Worm (Caenorhabditis elegans) whole organism, L1 larva: ENCODE data around the gene twk-4.

ENCODE experiments used
- ceh-82 ChIP-seq, 3 experiments: fragments of 150-350 bp in 1 of 3; sonication (generic microtip) in 2 of 3; optimal IDR thresholded peaks; 2 replicates each; lab custom pipeline; 2014 to 2017; ENCODE audit warnings: missing biosample characterization in 3 of 3, missing genetic modification characterization in 3 of 3
- fkh-8 ChIP-seq: sonication (generic microtip); optimal IDR thresholded peaks from 2 replicates; lab custom pipeline; 2016; ENCODE audit warnings: mild to moderate bottlenecking, missing genetic modification characterization, missing compliant biosample characterization
- isw-1 ChIP-seq: fragments of 200-800 bp; sonication (Bioruptor generic); IDR thresholded peaks from 2 replicates; pipeline ENCODE4 v1.3.6; 2022; ENCODE audit warnings: missing genetic modification characterization, missing compliant biosample characterization
- lin-13 ChIP-seq: fragments of 150-350 bp; optimal IDR thresholded peaks from 2 replicates; lab custom pipeline; 2014; ENCODE audit warnings: missing biosample characterization, missing genetic modification reagents, missing genetic modification characterization
- lir-3 ChIP-seq: sonication (generic microtip); optimal IDR thresholded peaks from 2 replicates; lab custom pipeline; 2016; ENCODE audit warnings: mild to moderate bottlenecking, missing genetic modification characterization, moderate library complexity, missing compliant biosample characterization; ENCODE audit not compliant: poor library complexity
- nhr-11 ChIP-seq: fragments of 150-350 bp; optimal IDR thresholded peaks from 2 replicates; lab custom pipeline; 2014; ENCODE audit warnings: missing biosample characterization, missing genetic modification characterization
- nhr-47 ChIP-seq: sonication (generic microtip); optimal IDR thresholded peaks from 2 replicates; lab custom pipeline; 2016; ENCODE audit warnings: mild to moderate bottlenecking, missing genetic modification characterization, moderate library complexity, missing compliant biosample characterization
- nhr-90 ChIP-seq: sonication (generic microtip); optimal IDR thresholded peaks from 2 replicates; lab custom pipeline; 2016; ENCODE audit warnings: mild to moderate bottlenecking, missing genetic modification characterization, missing compliant biosample characterization; ENCODE audit not compliant: poor library complexity
- pag-3 ChIP-seq: sonication (generic microtip); optimal IDR thresholded peaks from 2 replicates; lab custom pipeline; 2017; ENCODE audit warnings: missing genetic modification characterization, mild to moderate bottlenecking, missing compliant biosample characterization, antibody characterized with exemption, borderline replicate concordance; ENCODE audit not compliant: insufficient read depth
- tbx-2 ChIP-seq: sonication (generic microtip); optimal IDR thresholded peaks from 2 replicates; lab custom pipeline; 2016; ENCODE audit warnings: missing genetic modification characterization, missing compliant biosample characterization
- unc-62 ChIP-seq: fragments of 150-350 bp; optimal IDR thresholded peaks from 2 replicates; lab custom pipeline; 2014; ENCODE audit warnings: missing biosample characterization, missing genetic modification reagents, missing genetic modification characterization
- zag-1 ChIP-seq: fragments of 150-350 bp; optimal IDR thresholded peaks from 2 replicates; lab custom pipeline; 2014; ENCODE audit warnings: missing biosample characterization, missing genetic modification characterization

DNA sequence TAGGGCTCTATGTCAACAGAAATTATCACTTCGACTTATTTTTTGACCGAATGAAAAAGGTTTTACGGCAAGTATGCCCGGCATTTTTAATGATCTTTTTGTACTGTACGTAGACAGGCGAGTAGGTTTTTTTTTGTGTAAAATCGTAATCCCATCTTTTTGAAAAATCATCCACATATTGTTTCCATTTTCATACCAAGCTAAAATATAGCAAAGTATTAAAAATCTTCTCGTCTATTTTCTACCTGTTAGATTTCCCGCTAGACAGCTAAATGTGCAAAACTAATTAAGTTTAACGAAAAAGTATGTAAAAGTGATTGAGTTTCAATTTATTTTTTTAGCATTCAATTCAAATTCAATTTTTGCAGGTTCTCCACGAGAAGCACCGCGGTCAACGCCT, 62.7 kb downstream of the twk-4 start, which contains the start of gene C16D2.1:
- TF ChIP-seq unc-62 (GFP tag; lab: Kevin White, UChicago) (no peak), nhr-47 (no peak), nhr-11 (tag; lab: Kevin White, UChicago) (no peak), tbx-2 (tag; lab: Kevin White, UChicago) (no peak), ceh-82 (tag; optimal IDR thresholded peaks at IDR 0.05; lab: Kevin White, UChicago) (no peak), fkh-8 (no peak), nhr-90 (tag; lab: Kevin White, UChicago) (no peak), lir-3 (no peak), isw-1 (GFP tag; lab: Robert Waterston, UW) (no peak), pag-3 (no peak), zag-1 (tag; lab: Kevin White, UChicago) (no peak), lin-13 (no peak)
